Fruit fly (Drosophila melanogaster) S2 (cell line): ENCODE results near the gene Cdc50.

Source experiments
- CG8478 ChIP-seq: fragments of >200 bp; optimal IDR thresholded peaks from 2 replicates; lab custom pipeline; 2018
- CTCF ChIP-seq, 2 experiments: fragments of >200 bp; optimal IDR thresholded peaks; 2 replicates each; lab custom pipeline; 2018

DNA sequence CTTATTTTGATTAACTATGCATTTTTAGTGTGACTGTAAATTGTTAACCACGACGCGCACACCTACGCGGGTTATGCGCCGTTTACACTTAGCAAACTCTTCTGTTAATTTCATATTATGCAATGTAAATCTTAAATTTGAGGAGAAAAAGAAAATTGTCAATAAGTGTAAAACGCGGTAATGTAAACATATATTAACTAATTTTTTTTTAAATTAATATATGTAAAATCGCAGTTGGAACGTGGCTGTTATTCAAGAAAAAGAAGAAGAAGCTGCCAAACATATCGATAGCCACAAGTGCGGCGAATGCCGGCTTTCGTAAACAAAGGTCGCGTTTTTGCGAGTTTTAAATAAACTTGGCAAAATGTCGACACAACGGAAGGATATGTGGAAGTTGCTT lies 49.7 kb downstream of the Cdc50 start, which contains the start of the genes TH1 and mei-41:
- no peak for TF ChIP-seq CG8478 (lab: Kevin White, UChicago)
- TF ChIP-seq CTCF (optimal IDR thresholded peaks at IDR 0.05; lab: Kevin White, UChicago), result no peak
